Worm (Caenorhabditis elegans) whole organism, L4 larva: ENCODE data around the gene ceh-89.

Experiments used
- F26F4.8 ChIP-seq: fragments of 200-800 bp; sonication (Bioruptor generic); conservative IDR thresholded peaks from 2 replicates; pipeline ENCODE4 v1.3.6; 2022; ENCODE audit warnings: missing genetic modification characterization, missing compliant biosample characterization
- F37D6.2 ChIP-seq: sonication (generic microtip); optimal IDR thresholded peaks from 2 replicates; lab custom pipeline; 2016; ENCODE audit warnings: mild to moderate bottlenecking, missing genetic modification characterization, missing compliant biosample characterization
- F44E2.7 ChIP-seq: fragments of 200-800 bp; sonication (Bioruptor generic); IDR thresholded peaks from 2 replicates; pipeline ENCODE4 v2.1.2; 2022; ENCODE audit warnings: missing genetic modification characterization, missing compliant biosample characterization
- R02D3.7 ChIP-seq: fragments of 150-350 bp; sonication (generic microtip); optimal IDR thresholded peaks from 3 replicates; lab custom pipeline; 2014; ENCODE audit warnings: missing biosample characterization, missing genetic modification characterization
- ZK337.2 ChIP-seq: fragments of 200-800 bp; sonication (Bioruptor generic); IDR thresholded peaks from 2 replicates; pipeline ENCODE4 v1.3.6; 2022; ENCODE audit warnings: missing genetic modification reagents, missing genetic modification characterization, missing compliant biosample characterization
- aha-1 ChIP-seq: fragments of 150-350 bp; peaks from one replicate; lab custom pipeline; 2014; ENCODE audit warnings: missing biosample characterization, missing genetic modification characterization
- aly-2 ChIP-seq: sonication (generic microtip); optimal IDR thresholded peaks from 2 replicates; lab custom pipeline; 2018; ENCODE audit warnings: missing biosample characterization, missing genetic modification characterization
- arid-1 ChIP-seq: fragments of 200-800 bp; sonication (Bioruptor generic); conservative IDR thresholded peaks from 2 replicates; pipeline ENCODE4 v1.3.6; 2022; ENCODE audit warnings: missing genetic modification reagents, missing genetic modification characterization, missing compliant biosample characterization
- ceh-28 ChIP-seq: fragments of 150-350 bp; optimal IDR thresholded peaks from 2 replicates; lab custom pipeline; 2014; ENCODE audit warnings: missing biosample characterization, missing genetic modification reagents, missing genetic modification characterization
- ceh-32 ChIP-seq: sonication (generic microtip); optimal IDR thresholded peaks from 2 replicates; lab custom pipeline; 2016; ENCODE audit warnings: mild to moderate bottlenecking, missing genetic modification characterization, missing compliant biosample characterization; ENCODE audit not compliant: poor library complexity
- ceh-44 ChIP-seq: fragments of 200-800 bp; sonication (Bioruptor generic); IDR thresholded peaks from 2 replicates; pipeline ENCODE4 v1.3.6; 2022; ENCODE audit warnings: missing genetic modification reagents, missing genetic modification characterization, missing compliant biosample characterization
- duxl-1 ChIP-seq: sonication (generic microtip); optimal IDR thresholded peaks from 2 replicates; lab custom pipeline; 2016; ENCODE audit warnings: mild to moderate bottlenecking, missing genetic modification characterization, moderate library complexity, missing compliant biosample characterization; ENCODE audit not compliant: poor library complexity
- egl-43 ChIP-seq: fragments of 200-800 bp; sonication (Bioruptor generic); IDR thresholded peaks from 2 replicates; pipeline ENCODE4 v1.3.6; 2022; ENCODE audit warnings: missing genetic modification reagents, missing genetic modification characterization, missing compliant biosample characterization
- gei-8 ChIP-seq: fragments of 200-800 bp; sonication (Bioruptor generic); optimal IDR thresholded peaks from 2 replicates; lab custom pipeline; 2018; ENCODE audit warnings: mild to moderate bottlenecking, missing genetic modification characterization, missing compliant biosample characterization
- jun-1 ChIP-seq: fragments of 150-350 bp; optimal IDR thresholded peaks from 2 replicates; lab custom pipeline; 2014; ENCODE audit warnings: missing biosample characterization, missing genetic modification reagents, missing genetic modification characterization
- lim-7 ChIP-seq: fragments of 200-800 bp; sonication (Bioruptor generic); IDR thresholded peaks from 2 replicates; pipeline ENCODE4 v1.3.6; 2022; ENCODE audit warnings: missing genetic modification characterization, missing compliant biosample characterization
- lin-13 ChIP-seq: fragments of 150-350 bp; optimal IDR thresholded peaks from 2 replicates; lab custom pipeline; 2014; ENCODE audit warnings: missing biosample characterization, missing genetic modification reagents, missing genetic modification characterization
- madf-5 ChIP-seq, 2 experiments: fragments of 200-800 bp; sonication (Bioruptor generic); IDR thresholded peaks; 2 replicates each; pipeline ENCODE4 v1.3.6; 2022; ENCODE audit warnings: missing compliant biosample characterization in 2 of 2, missing genetic modification characterization in 2 of 2
- mes-2 ChIP-seq: sonication (generic microtip); optimal IDR thresholded peaks from 2 replicates; lab custom pipeline; 2016; ENCODE audit warnings: missing genotype, mild to moderate bottlenecking, missing genetic modification characterization, missing compliant biosample characterization; ENCODE audit not compliant: poor library complexity, severe bottlenecking
- nhr-111 ChIP-seq: fragments of 200-800 bp; sonication (Bioruptor generic); optimal IDR thresholded peaks from 2 replicates; lab custom pipeline; 2018; ENCODE audit warnings: mild to moderate bottlenecking, missing genetic modification characterization, missing compliant biosample characterization
- nhr-41 ChIP-seq: fragments of 200-800 bp; sonication (Bioruptor generic); IDR thresholded peaks from 2 replicates; pipeline ENCODE4 v1.3.6; 2022; ENCODE audit warnings: missing genetic modification reagents, missing genetic modification characterization, missing compliant biosample characterization
- nhr-42 ChIP-seq: fragments of 200-800 bp; sonication (Bioruptor generic); IDR thresholded peaks from 2 replicates; pipeline ENCODE4 v1.3.6; 2022; ENCODE audit warnings: missing genetic modification characterization, missing compliant biosample characterization
- nhr-6 ChIP-seq: fragments of 150-350 bp; optimal IDR thresholded peaks from 2 replicates; lab custom pipeline; 2014; ENCODE audit warnings: missing biosample characterization, missing genetic modification characterization
- pqm-1 ChIP-seq: sonication (generic microtip); optimal IDR thresholded peaks from 2 replicates; lab custom pipeline; 2017; ENCODE audit warnings: missing biosample characterization, missing genetic modification characterization
- rbr-2 ChIP-seq: sonication (generic microtip); optimal IDR thresholded peaks from 2 replicates; lab custom pipeline; 2016; ENCODE audit warnings: missing genotype, missing genetic modification characterization, missing compliant biosample characterization
- spr-3 ChIP-seq: fragments of 200-800 bp; sonication (Bioruptor generic); optimal IDR thresholded peaks from 2 replicates; lab custom pipeline; 2018; ENCODE audit warnings: mild to moderate bottlenecking, missing genetic modification characterization, missing compliant biosample characterization
- tra-1 ChIP-seq: fragments of 200-800 bp; sonication (Bioruptor generic); IDR thresholded peaks from 2 replicates; pipeline ENCODE4 v1.3.6; 2022; ENCODE audit warnings: missing genetic modification reagents, missing genetic modification characterization, missing compliant biosample characterization
- unc-130 ChIP-seq: sonication (generic microtip); optimal IDR thresholded peaks from 2 replicates; lab custom pipeline; 2016; ENCODE audit warnings: missing genetic modification reagents, missing genetic modification characterization, missing compliant biosample characterization
- unc-39 ChIP-seq: sonication (generic microtip); optimal IDR thresholded peaks from 2 replicates; lab custom pipeline; 2017; ENCODE audit warnings: missing biosample characterization, missing genetic modification characterization
- unc-62 ChIP-seq, 3 experiments: fragments of 150-350 bp in 1 of 3; sonication (generic microtip); optimal IDR thresholded peaks in 2 of 3; peaks in 1 of 3; 1 replicate in 1 of 3; 2 replicates in 2 of 3; lab custom pipeline; 2014 to 2017; ENCODE audit warnings: missing biosample characterization in 3 of 3, missing genetic modification characterization in 3 of 3, missing genetic modification reagents in 3 of 3, missing genotype in 1 of 3
- zip-11 ChIP-seq: fragments of 200-800 bp; sonication (Bioruptor generic); IDR thresholded peaks from 2 replicates; pipeline ENCODE4 v1.3.6; 2022; ENCODE audit warnings: missing genetic modification characterization, missing compliant biosample characterization

Gene ceh-89

ce11 chrX:14173850-14174249, 32.1 kb downstream of the ceh-89 start, which contains the start of gene idhb-1 (continued):
- TF ChIP-seq pqm-1 (tag; lab: Kevin White, UChicago) (no peak), ceh-32 (tag; lab: Kevin White, UChicago) (no peak), aly-2 (tag; lab: Kevin White, UChicago) (no peak), unc-39 (tag; lab: Kevin White, UChicago) (no peak), ceh-28 (tag; lab: Kevin White, UChicago) (peak; percentile 51), zip-11 (GFP tag; lab: Robert Waterston, UW) (no peak)

DNA sequence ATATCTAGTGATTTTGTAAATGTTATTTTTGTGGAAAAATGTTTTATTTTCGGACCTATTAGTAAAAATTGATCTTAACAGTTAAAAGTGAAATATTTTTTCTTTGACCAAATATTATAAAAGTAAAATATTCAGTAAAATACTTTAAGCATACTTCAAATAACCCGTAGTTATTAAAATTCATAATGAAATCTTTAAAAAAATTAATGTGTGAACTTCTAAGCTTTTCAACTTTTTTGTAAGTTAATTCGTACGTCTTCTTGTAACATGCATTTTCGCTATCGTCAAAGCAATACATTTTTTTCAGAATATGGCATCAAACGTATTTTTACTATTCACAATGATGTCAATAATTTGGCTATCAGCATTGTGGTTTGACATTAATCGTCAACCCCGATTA, 34.0 kb downstream of the ceh-89 start, which contains the start of gene C37E2.2:
TSS of gene C37E2.2 (plus strand) at position 301 of the 400 bp plus-strand sequence.
- TF ChIP-seq egl-43 (no peak), mes-2 (tag; lab: Kevin White, UChicago) (no peak), aly-2 (tag; lab: Kevin White, UChicago) (no peak), unc-62 (GFP tag; optimal IDR thresholded peaks at IDR 0.05 in 1 of 2; lab: Kevin White, UChicago) (peak in 1 of 2 experiments; percentile 41), unc-62 (tag; optimal IDR thresholded peaks at IDR 0.05; lab: Kevin White, UChicago) (no peak)

ce11 chrX:14178688-14179087, 36.9 kb downstream of the ceh-89 start, which contains the start of gene C37E2.10:
TSS of gene C37E2.10 (plus strand) at chrX:14178988.
- TF ChIP-seq tra-1 (GFP tag; lab: Robert Waterston, UW), result no peak
- TF ChIP-seq jun-1 (tag; lab: Kevin White, UChicago), result no peak
- no peak for TF ChIP-seq lin-13 (GFP tag; lab: Kevin White, UChicago)

- TF ChIP-seq madf-5 (GFP tag; IDR thresholded peaks at IDR 0.05; lab: Robert Waterston, UW) (no peak), aha-1 (tag; lab: Kevin White, UChicago) (peak; percentile 93)
Measured at ce11 chrX:14179488-14179887, 37.7 kb downstream of the ceh-89 start.

DNA sequence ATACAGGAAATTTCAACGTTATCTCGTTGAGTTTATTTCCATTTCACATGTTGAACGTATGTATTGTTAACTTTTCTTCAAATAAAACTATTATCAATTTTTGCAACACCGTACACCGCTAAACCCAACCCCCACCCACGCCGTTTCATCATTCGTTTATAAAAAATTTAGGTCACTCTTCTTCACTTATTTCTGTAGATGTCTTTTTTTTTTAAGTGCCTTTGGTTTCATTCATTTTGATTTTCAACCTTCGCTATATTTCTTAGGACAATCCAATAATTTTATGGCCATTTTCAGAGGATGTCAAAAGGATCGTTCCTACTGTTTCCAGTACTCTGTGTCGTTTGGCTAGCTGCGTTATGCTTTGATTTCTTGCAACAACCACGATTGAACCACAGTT, 38.4 kb downstream of the ceh-89 start, which contains the start of gene C37E2.3:
TSS of gene C37E2.3 (plus strand) at position 301 of the 400 bp plus-strand sequence.
- no peak for TF ChIP-seq ZK337.2 (GFP tag; lab: Robert Waterston, UW)
- TF ChIP-seq lim-7, result no peak
- no peak for TF ChIP-seq ceh-44 (GFP tag; lab: Robert Waterston, UW)
- TF ChIP-seq rbr-2 (tag; lab: Kevin White, UChicago), result no peak
- no peak for TF ChIP-seq F37D6.2 (tag; lab: Kevin White, UChicago)
- no peak for TF ChIP-seq arid-1 (GFP tag; lab: Robert Waterston, UW)
- TF ChIP-seq nhr-6 (tag; lab: Kevin White, UChicago), result no peak
- TF ChIP-seq nhr-42 (GFP tag; lab: Robert Waterston, UW), result no peak
- TF ChIP-seq spr-3 (GFP tag; lab: Kevin White, UChicago), result no peak
- TF ChIP-seq aha-1 (tag; lab: Kevin White, UChicago), result no peak
- no peak for TF ChIP-seq nhr-111 (GFP tag; lab: Kevin White, UChicago)
- TF ChIP-seq duxl-1 (tag; lab: Kevin White, UChicago), result no peak
- TF ChIP-seq R02D3.7 (tag; lab: Kevin White, UChicago), result no peak
- TF ChIP-seq F44E2.7 (GFP tag; lab: Robert Waterston, UW), result no peak
- no peak for TF ChIP-seq nhr-41 (GFP tag; lab: Robert Waterston, UW)
- no peak for TF ChIP-seq tra-1 (GFP tag; lab: Robert Waterston, UW)
- no peak for TF ChIP-seq F26F4.8 (GFP tag; lab: Robert Waterston, UW)
- TF ChIP-seq unc-130 (GFP tag; lab: Kevin White, UChicago), result no peak
- no peak for TF ChIP-seq gei-8
